Worm (Caenorhabditis elegans): ENCODE measurements around the gene egal-1.
A peak's percentile ranks its signal among the peaks of the same experiment; 100 is the strongest.

Gene egal-1

DNA sequence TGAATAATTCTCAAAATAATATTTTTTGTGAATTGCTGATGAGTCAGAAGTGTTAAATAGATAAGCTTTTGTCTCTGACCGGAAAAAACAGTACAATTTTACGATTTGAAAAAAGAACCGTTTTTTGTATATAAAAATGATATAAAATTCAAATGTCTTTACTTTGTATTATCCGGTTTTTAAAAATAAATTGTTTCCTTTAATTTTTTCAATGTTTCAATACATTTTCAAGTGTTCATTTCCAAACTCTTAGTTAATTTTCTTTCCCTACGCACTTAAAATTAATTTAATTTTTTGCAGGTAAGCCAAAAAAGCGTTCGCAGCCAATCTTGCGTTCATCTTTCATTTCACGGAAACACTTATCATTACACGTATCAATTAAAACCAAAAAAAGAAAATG, at the start of gene egal-1:
Gene egal-1, plus strand, starts transcription at position 301 of the 400 bp plus-strand sequence.
- no peak for TF ChIP-seq lin-13 (GFP tag; optimal IDR thresholded peaks at IDR 0.05)
- no peak for TF ChIP-seq elt-2 (tag; optimal IDR thresholded peaks at IDR 0.05)
- TF ChIP-seq lin-35 (GFP tag; optimal IDR thresholded peaks at IDR 0.05), result no peak
- no peak for TF ChIP-seq ceh-8 (GFP tag; optimal IDR thresholded peaks at IDR 0.05)
- TF ChIP-seq Y116A8C.19 (tag; optimal IDR thresholded peaks at IDR 0.05; ENCODE audit: borderline replicate concordance), result no peak
- no peak for TF ChIP-seq hpl-2 (GFP tag; optimal IDR thresholded peaks at IDR 0.05)
- no peak for TF ChIP-seq zip-4 (GFP tag; optimal IDR thresholded peaks at IDR 0.05)
- no peak for TF ChIP-seq nhr-20 (tag; optimal IDR thresholded peaks at IDR 0.05)
- TF ChIP-seq egl-13 (tag; optimal IDR thresholded peaks at IDR 0.05), result no peak
- TF ChIP-seq elt-3 (tag; optimal IDR thresholded peaks at IDR 0.05), result no peak
- TF ChIP-seq swsn-7 (tag; optimal IDR thresholded peaks at IDR 0.05), result no peak
- TF ChIP-seq egl-27 (tag; optimal IDR thresholded peaks at IDR 0.05), result no peak
- no peak for TF ChIP-seq unc-62 (GFP tag; optimal IDR thresholded peaks at IDR 0.05)
- no peak for TF ChIP-seq xbp-1 (tag; optimal IDR thresholded peaks at IDR 0.05)
- TF ChIP-seq efl-1 (optimal IDR thresholded peaks at IDR 0.05), result no peak
- no peak for TF ChIP-seq efl-1 (GFP tag; optimal IDR thresholded peaks at IDR 0.05 in 1 of 2)
- no peak for TF ChIP-seq nhr-12 (tag; optimal IDR thresholded peaks at IDR 0.05)

DNA sequence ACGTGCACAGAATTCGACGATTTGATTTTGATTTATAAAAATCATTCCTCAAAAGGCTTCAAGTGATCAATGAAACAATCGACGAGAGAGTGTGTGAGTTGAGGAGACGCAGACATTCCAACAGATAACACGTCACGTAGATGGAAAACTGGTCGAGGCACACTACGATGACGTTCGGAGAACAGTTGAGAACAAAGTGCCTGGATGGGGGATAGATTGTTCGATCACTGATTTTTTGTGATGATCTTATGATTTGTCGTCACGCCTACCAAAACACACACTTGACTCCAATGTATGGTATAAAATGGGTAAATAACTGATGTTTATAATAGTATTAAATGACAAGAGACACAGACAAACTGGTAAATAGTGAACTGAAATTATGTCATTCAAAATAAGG, 46.3 kb upstream of the egal-1 start:
- TF ChIP-seq C04F5.9 (tag; optimal IDR thresholded peaks at IDR 0.05) (no peak), blmp-1 (tag; optimal IDR thresholded peaks at IDR 0.05) (peak; percentile 3), xbp-1 (tag; optimal IDR thresholded peaks at IDR 0.05) (peak; percentile 15), hpl-2 (GFP tag; optimal IDR thresholded peaks at IDR 0.05) (no peak), nhr-20 (tag; optimal IDR thresholded peaks at IDR 0.05) (peak; percentile 93), nhr-12 (tag; optimal IDR thresholded peaks at IDR 0.05) (no peak), ceh-90 (tag; optimal IDR thresholded peaks at IDR 0.05) (no peak), pax-3 (tag; optimal IDR thresholded peaks at IDR 0.05) (no peak), efl-1 (optimal IDR thresholded peaks at IDR 0.05) (no peak), efl-1 (GFP tag; optimal IDR thresholded peaks at IDR 0.05 in 1 of 2) (peak in 1 of 2 experiments; percentile 94), sox-4 (tag; optimal IDR thresholded peaks at IDR 0.05) (no peak), fkh-8 (tag; optimal IDR thresholded peaks at IDR 0.05) (no peak), grh-1 (GFP tag; IDR thresholded peaks at IDR 0.05) (peak; percentile 69), lin-15B (tag; optimal IDR thresholded peaks at IDR 0.05) (no peak), ceh-88 (GFP tag; IDR thresholded peaks at IDR 0.05) (no peak), nhr-19 (GFP tag; conservative IDR thresholded peaks at IDR 0.05) (peak; percentile 69), nhr-71 (tag; optimal IDR thresholded peaks at IDR 0.05) (peak; percentile 93), ztf-4 (tag; optimal IDR thresholded peaks at IDR 0.05) (no peak), snpc-4 (tag; optimal IDR thresholded peaks at IDR 0.05) (no peak), dsc-1 (tag; optimal IDR thresholded peaks at IDR 0.05) (no peak), mdl-1 (tag; optimal IDR thresholded peaks at IDR 0.05) (peak in 1 of 2 experiments; percentile 66), snu-23 (GFP tag; optimal IDR thresholded peaks at IDR 0.05) (peak; percentile 62), elt-3 (tag; optimal IDR thresholded peaks at IDR 0.05) (peak in 2 of 6 experiments; percentile 33 to 34), jun-1 (tag; optimal IDR thresholded peaks at IDR 0.05) (peak; percentile 37), ces-1 (GFP tag; optimal IDR thresholded peaks at IDR 0.05) (no peak), nhr-28 (tag; optimal IDR thresholded peaks at IDR 0.05) (no peak), dpl-1 (GFP tag; optimal IDR thresholded peaks at IDR 0.05) (peak in 1 of 3 experiments; percentile 23), hlh-4 (tag; optimal IDR thresholded peaks at IDR 0.05) (no peak), C16A3.4 (tag; optimal IDR thresholded peaks at IDR 0.05) (no peak), ceh-63 (GFP tag; optimal IDR thresholded peaks at IDR 0.05) (no peak), unc-62 (GFP tag; optimal IDR thresholded peaks at IDR 0.05) (no peak), lin-35 (GFP tag; optimal IDR thresholded peaks at IDR 0.05) (peak in 1 of 2 experiments; percentile 58), sptf-1 (tag; optimal IDR thresholded peaks at IDR 0.05) (no peak), nhr-85 (tag) (peak; percentile 95), ceh-82 (tag; optimal IDR thresholded peaks at IDR 0.05) (no peak), egl-13 (tag; optimal IDR thresholded peaks at IDR 0.05) (no peak), skn-1 (tag; optimal IDR thresholded peaks at IDR 0.05) (no peak), aha-1 (tag; optimal IDR thresholded peaks at IDR 0.05) (no peak), unc-98 (GFP tag; IDR thresholded peaks at IDR 0.05) (no peak), tbx-2 (tag; optimal IDR thresholded peaks at IDR 0.05) (peak; percentile 77), swsn-7 (tag; optimal IDR thresholded peaks at IDR 0.05) (no peak), lin-14 (GFP tag; optimal IDR thresholded peaks at IDR 0.05) (peak; percentile 64), efl-3 (GFP tag; optimal IDR thresholded peaks at IDR 0.05) (no peak), pag-3 (tag; optimal IDR thresholded peaks at IDR 0.05; ENCODE audit: borderline replicate concordance, insufficient read depth) (no peak)
